Worm (Caenorhabditis elegans) whole organism, dauer: ENCODE data around the gene nkb-2.

Experiments used
- unc-62 ChIP-seq: sonication (generic microtip); optimal IDR thresholded peaks from 2 replicates; lab custom pipeline; 2017; ENCODE audit warnings: missing biosample characterization, missing genetic modification reagents, missing genetic modification characterization

The nkb-2 gene

ce11 chrIV:10590649-10591048 lies at the start of gene nkb-2, which contains the start of gene C43F9.5:
Gene nkb-2 (plus strand): TSS chrIV:10590925.
Gene C43F9.5 (minus strand): TSS chrIV:10590749.
- no peak for TF ChIP-seq unc-62 (GFP tag; lab: Kevin White, UChicago)

ce11 chrIV:10542283-10542682 lies 48.4 kb upstream of the nkb-2 start:
- no peak for TF ChIP-seq unc-62 (GFP tag; lab: Kevin White, UChicago)

- TF ChIP-seq unc-62 (GFP tag; lab: Kevin White, UChicago), result no peak
Measured at ce11 chrIV:10543361-10543760, 47.4 kb upstream of the nkb-2 start.

ce11 chrIV:10545038-10545437 lies 45.7 kb upstream of the nkb-2 start, which contains the start of gene T07G12.5:
Gene T07G12.5 (minus strand): TSS chrIV:10545138.
- no peak for TF ChIP-seq unc-62 (GFP tag; lab: Kevin White, UChicago)

- no peak for TF ChIP-seq unc-62 (GFP tag; lab: Kevin White, UChicago)
Measured at ce11 chrIV:10546589-10547136, 44.1 kb upstream of the nkb-2 start, which contains the start of gene zim-1. Gene zim-1 (plus strand): TSS chrIV:10547086.

ce11 chrIV:10554947-10555346 lies 35.8 kb upstream of the nkb-2 start, which contains the start of gene zim-2:
Gene zim-2 (plus strand): TSS chrIV:10555247.
- TF ChIP-seq unc-62 (GFP tag; lab: Kevin White, UChicago), result no peak

- TF ChIP-seq unc-62 (GFP tag; lab: Kevin White, UChicago), result no peak
Measured at ce11 chrIV:10558415-10558814, 32.3 kb upstream of the nkb-2 start, which contains the start of gene zim-3. Gene zim-3 (plus strand): TSS chrIV:10558715.

- no peak for TF ChIP-seq unc-62 (GFP tag; lab: Kevin White, UChicago)
Measured at ce11 chrIV:10561605-10562004, 29.1 kb upstream of the nkb-2 start, which contains the start of gene him-8. Gene him-8 (plus strand): TSS chrIV:10561905.

ce11 chrIV:10564613-10565012 lies 26.1 kb upstream of the nkb-2 start:
- no peak for TF ChIP-seq unc-62 (GFP tag; lab: Kevin White, UChicago)

- TF ChIP-seq unc-62 (GFP tag; lab: Kevin White, UChicago), result no peak
Measured at ce11 chrIV:10565282-10565681, 25.4 kb upstream of the nkb-2 start.

- no peak for TF ChIP-seq unc-62 (GFP tag; lab: Kevin White, UChicago)
Measured at ce11 chrIV:10567822-10568221, 22.9 kb upstream of the nkb-2 start.

- no peak for TF ChIP-seq unc-62 (GFP tag; lab: Kevin White, UChicago)
Measured at ce11 chrIV:10570065-10570464, 20.7 kb upstream of the nkb-2 start.

- TF ChIP-seq unc-62 (GFP tag; lab: Kevin White, UChicago), result no peak
Measured at ce11 chrIV:10571020-10571419, 19.7 kb upstream of the nkb-2 start.

ce11 chrIV:10573471-10573870 lies 17.3 kb upstream of the nkb-2 start:
- TF ChIP-seq unc-62 (GFP tag; lab: Kevin White, UChicago), result no peak

- TF ChIP-seq unc-62 (GFP tag; lab: Kevin White, UChicago), result no peak
Measured at ce11 chrIV:10574471-10574870, 16.3 kb upstream of the nkb-2 start.

ce11 chrIV:10576050-10576449 lies 14.7 kb upstream of the nkb-2 start, which contains the start of gene efn-2:
Gene efn-2 (plus strand): TSS chrIV:10576350.
- no peak for TF ChIP-seq unc-62 (GFP tag; lab: Kevin White, UChicago)

- TF ChIP-seq unc-62 (GFP tag; lab: Kevin White, UChicago), result no peak
Measured at ce11 chrIV:10576624-10577023, 14.1 kb upstream of the nkb-2 start.
